Worm (Caenorhabditis elegans): ENCODE measurements around the gene ZC504.1.

Gene ZC504.1

DNA sequence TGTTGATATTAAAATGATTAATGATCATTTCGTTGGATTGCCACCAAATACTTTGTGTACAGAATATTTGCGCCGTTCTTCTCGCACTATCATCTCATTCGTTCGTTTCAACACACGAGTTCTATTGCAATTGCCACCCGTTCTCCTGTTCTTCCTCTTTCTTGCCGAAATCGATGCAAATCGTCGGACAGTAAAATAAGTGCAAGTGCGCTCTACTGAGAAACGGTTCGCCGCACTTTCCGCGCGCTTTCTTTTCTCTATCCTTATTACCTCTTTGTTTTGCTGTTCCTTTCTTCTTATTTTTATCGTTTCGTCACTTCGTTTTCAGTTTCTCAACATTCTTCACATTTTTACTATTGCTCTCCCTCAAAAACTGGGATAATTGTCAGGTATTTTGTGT is 15.8 kb upstream of the ZC504.1 start (continued):
- no peak for TF ChIP-seq duxl-1 (tag; optimal IDR thresholded peaks at IDR 0.05; ENCODE audit: poor library complexity)
- no peak for TF ChIP-seq nhr-48 (tag; optimal IDR thresholded peaks at IDR 0.05)
- TF ChIP-seq dmd-9 (GFP tag; IDR thresholded peaks at IDR 0.05), result no peak
- peak; percentile 76 for TF ChIP-seq mxl-3 (GFP tag; optimal IDR thresholded peaks at IDR 0.05)
- no peak for TF ChIP-seq vab-7 (GFP tag; IDR thresholded peaks at IDR 0.05)
- TF ChIP-seq nhr-25 (tag; optimal IDR thresholded peaks at IDR 0.05; ENCODE audit: borderline replicate concordance, insufficient read depth), result peak; percentile 75
- TF ChIP-seq mdl-1 (tag; optimal IDR thresholded peaks at IDR 0.05), result peak in 1 of 2 experiments; percentile 54
- peak; percentile 63 for TF ChIP-seq nhr-28 (tag; optimal IDR thresholded peaks at IDR 0.05)
- TF ChIP-seq tag-97 (GFP tag; IDR thresholded peaks at IDR 0.05), result no peak
- peak; percentile 8 for TF ChIP-seq lin-13 (GFP tag; optimal IDR thresholded peaks at IDR 0.05)
- no peak for TF ChIP-seq unc-39 (tag; optimal IDR thresholded peaks at IDR 0.05)
- no peak for TF ChIP-seq F49E8.2 (tag; optimal IDR thresholded peaks at IDR 0.05; ENCODE audit: borderline replicate concordance)
- no peak for TF ChIP-seq ZK546.5 (tag; optimal IDR thresholded peaks at IDR 0.05)
- TF ChIP-seq ceh-32 (tag; optimal IDR thresholded peaks at IDR 0.05; ENCODE audit: poor library complexity), result no peak
- TF ChIP-seq ceh-62 (tag; optimal IDR thresholded peaks at IDR 0.05), result no peak
- no peak for TF ChIP-seq madf-5 (GFP tag; IDR thresholded peaks at IDR 0.05)
- TF ChIP-seq arid-1 (GFP tag; conservative IDR thresholded peaks at IDR 0.05), result no peak
- TF ChIP-seq php-3 (GFP tag; IDR thresholded peaks at IDR 0.05), result no peak
- TF ChIP-seq mes-2 (tag; optimal IDR thresholded peaks at IDR 0.05; ENCODE audit: poor library complexity, severe bottlenecking), result no peak
- no peak for TF ChIP-seq zfp-3 (GFP tag; conservative IDR thresholded peaks at IDR 0.05)
- TF ChIP-seq ces-1 (GFP tag; optimal IDR thresholded peaks at IDR 0.05), result no peak
- no peak for TF ChIP-seq cey-2 (tag; optimal IDR thresholded peaks at IDR 0.05; ENCODE audit: borderline replicate concordance, insufficient read depth)
- TF ChIP-seq sdz-12 (GFP tag; optimal IDR thresholded peaks at IDR 0.05), result no peak

DNA sequence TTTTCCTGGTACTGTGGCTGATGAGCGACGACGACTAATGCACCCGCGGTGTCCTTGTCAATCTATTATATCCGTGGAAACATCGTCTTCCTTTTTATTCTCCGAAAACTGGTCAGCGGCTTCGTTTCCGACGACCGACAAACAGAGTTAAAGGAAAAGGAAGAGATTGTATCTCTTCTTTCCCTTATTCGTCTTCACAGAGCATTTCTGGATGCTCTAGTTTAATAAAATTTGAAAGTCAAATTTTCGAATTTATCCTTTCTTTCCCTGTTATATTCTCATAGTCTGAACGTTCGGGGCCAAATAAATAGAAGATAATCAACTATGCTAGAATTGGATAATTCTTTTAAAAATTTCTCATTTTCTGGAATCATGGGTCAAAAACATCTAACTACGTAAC is 14.2 kb upstream of the ZC504.1 start:
- TF ChIP-seq mdl-1 (tag; optimal IDR thresholded peaks at IDR 0.05), result no peak
- TF ChIP-seq aha-1 (tag), result peak; percentile 82

ce11 chrX:10393362-10393761 is 13.6 kb upstream of the ZC504.1 start:
- TF ChIP-seq hmg-1.1 (GFP tag; IDR thresholded peaks at IDR 0.05) (0 out of 2 replicates have a peak, but pooled peaks have one; percentile 17), dpl-1 (GFP tag; optimal IDR thresholded peaks at IDR 0.05) (no peak), lin-38 (GFP tag; IDR thresholded peaks at IDR 0.05) (no peak), daf-8 (GFP tag; IDR thresholded peaks at IDR 0.05) (no peak), lim-7 (GFP tag; IDR thresholded peaks at IDR 0.05) (no peak), unc-62 (GFP tag; optimal IDR thresholded peaks at IDR 0.05 in 1 of 2) (peak in 1 of 2 experiments; percentile 89), unc-62 (tag; optimal IDR thresholded peaks at IDR 0.05) (no peak)

ce11 chrX:10394238-10394637 is 12.7 kb upstream of the ZC504.1 start:
- no peak for TF ChIP-seq lim-7 (GFP tag; IDR thresholded peaks at IDR 0.05)
- TF ChIP-seq nhr-28 (tag; optimal IDR thresholded peaks at IDR 0.05), result peak; percentile 41
- TF ChIP-seq hlh-11 (tag; optimal IDR thresholded peaks at IDR 0.05), result peak; percentile 72
- TF ChIP-seq daf-16 (GFP tag; optimal IDR thresholded peaks at IDR 0.05), result peak in 1 of 2 experiments; percentile 93
- peak; percentile 4 for TF ChIP-seq daf-16 (tag; optimal IDR thresholded peaks at IDR 0.05)
- TF ChIP-seq dmd-6 (GFP tag; IDR thresholded peaks at IDR 0.05), result peak; percentile 48
- peak; percentile 65 for TF ChIP-seq nhr-11 (tag; optimal IDR thresholded peaks at IDR 0.05)
- TF ChIP-seq nhr-41 (GFP tag; IDR thresholded peaks at IDR 0.05), result peak; percentile 12; the same call in 1 of the 2 replicates
- TF ChIP-seq hlh-30 (tag; optimal IDR thresholded peaks at IDR 0.05; ENCODE audit: insufficient read depth), result peak; percentile 12
- peak in 1 of 2 experiments; percentile 3 for TF ChIP-seq lsy-2 (tag; optimal IDR thresholded peaks at IDR 0.05)
- no peak for TF ChIP-seq lin-15B (tag; optimal IDR thresholded peaks at IDR 0.05)
- peak; percentile 20 for TF ChIP-seq nhr-48 (tag; optimal IDR thresholded peaks at IDR 0.05)
- no peak for TF ChIP-seq skn-1 (tag; optimal IDR thresholded peaks at IDR 0.05)
- 0 out of 2 replicates have a peak, but pooled peaks have one; percentile 40 for TF ChIP-seq hmg-1.1 (GFP tag; IDR thresholded peaks at IDR 0.05)
